Fruit fly (Drosophila melanogaster) whole organism, embryonic: ENCODE measurements around the gene OtopLc.

Source experiments
- ATbp ChIP-seq: fragments of 200-800 bp; sonication (Bioruptor generic); optimal IDR thresholded peaks from 2 replicates; lab custom pipeline; 2017; ENCODE audit warnings: missing biosample characterization, mild to moderate bottlenecking, missing genetic modification characterization, missing genetic modification reagents
- Abd-B ChIP-seq: fragments of 200-800 bp; sonication (Bioruptor generic); optimal IDR thresholded peaks from 2 replicates; lab custom pipeline; 2018; ENCODE audit warnings: missing biosample characterization, mild to moderate bottlenecking, missing genetic modification characterization, moderate library complexity
- Adf1 ChIP-seq: fragments of 200-800 bp; sonication (Bioruptor generic); IDR thresholded peaks from 2 replicates; pipeline ENCODE4 v1.3.6; 2022; ENCODE audit warnings: missing biosample characterization, missing genetic modification characterization
- CG10147 ChIP-seq: fragments of 200-800 bp; sonication (Bioruptor generic); optimal IDR thresholded peaks from 2 replicates; lab custom pipeline; 2019; ENCODE audit warnings: missing biosample characterization, mild to moderate bottlenecking, missing genetic modification characterization, moderate library complexity
- CG11398 ChIP-seq: fragments of 200-800 bp; sonication (Bioruptor generic); optimal IDR thresholded peaks from 2 replicates; lab custom pipeline; 2016; ENCODE audit warnings: missing biosample characterization, missing genetic modification characterization
- CG1233 ChIP-seq: fragments of 200-800 bp; sonication (Bioruptor generic); optimal IDR thresholded peaks from 4 replicates; lab custom pipeline; 2018; ENCODE audit warnings: missing biosample characterization, mild to moderate bottlenecking, missing genetic modification characterization
- CG14050 ChIP-seq: fragments of 200-800 bp; sonication (Bioruptor generic); IDR thresholded peaks from 3 replicates; pipeline ENCODE4 v1.3.6; 2022; ENCODE audit warnings: missing biosample characterization, missing genetic modification characterization
- CG14965 ChIP-seq: fragments of 200-800 bp; sonication (Bioruptor generic); optimal IDR thresholded peaks from 2 replicates; lab custom pipeline; 2016; ENCODE audit warnings: missing biosample characterization, missing genetic modification characterization, borderline replicate concordance
- CG15269 ChIP-seq: fragments of 200-800 bp; sonication (Bioruptor generic); optimal IDR thresholded peaks from 2 replicates; lab custom pipeline; 2018; ENCODE audit warnings: missing biosample characterization, mild to moderate bottlenecking, missing genetic modification characterization, moderate library complexity
- CG17829 ChIP-seq: fragments of 200-800 bp; optimal IDR thresholded peaks from 2 replicates; lab custom pipeline; 2019; ENCODE audit warnings: missing biosample characterization, mild to moderate bottlenecking, missing genetic modification characterization, moderate library complexity
- CG3065 ChIP-seq: fragments of 200-800 bp; sonication (Bioruptor generic); optimal IDR thresholded peaks from 2 replicates; lab custom pipeline; 2016; ENCODE audit warnings: missing biosample characterization, missing genetic modification characterization
- CG31224 ChIP-seq: fragments of 200-800 bp; sonication (Bioruptor generic); IDR thresholded peaks from 2 replicates; pipeline ENCODE4 v1.3.6; 2022; ENCODE audit warnings: missing biosample characterization, missing genetic modification characterization
- CG31365 ChIP-seq: fragments of 200-800 bp; sonication (Bioruptor generic); optimal IDR thresholded peaks from 2 replicates; lab custom pipeline; 2018; ENCODE audit warnings: missing biosample characterization, mild to moderate bottlenecking, missing genetic modification characterization
- CG4404 ChIP-seq: fragments of 200-800 bp; sonication (Bioruptor generic); IDR thresholded peaks from 2 replicates; pipeline ENCODE4 v1.3.6; 2022; ENCODE audit warnings: missing biosample characterization, missing genetic modification characterization
- CG6175 ChIP-seq: fragments of 200-800 bp; sonication (Bioruptor generic); IDR thresholded peaks from 3 replicates; pipeline ENCODE4 v1.3.6; 2022; ENCODE audit warnings: missing biosample characterization, missing genetic modification characterization
- CG6683 ChIP-seq: fragments of 200-800 bp; sonication (Bioruptor generic); optimal IDR thresholded peaks from 2 replicates; lab custom pipeline; 2017; ENCODE audit warnings: missing biosample characterization, mild to moderate bottlenecking, missing genetic modification characterization, missing genetic modification reagents
- CG6813 ChIP-seq: fragments of 200-800 bp; sonication (Bioruptor generic); optimal IDR thresholded peaks from 2 replicates; lab custom pipeline; 2017; ENCODE audit warnings: missing biosample characterization, missing genetic modification characterization, mild to moderate bottlenecking, moderate library complexity, missing genetic modification reagents
- CG8089 ChIP-seq: fragments of 200-800 bp; sonication (Bioruptor generic); optimal IDR thresholded peaks from 3 replicates; lab custom pipeline; 2016; ENCODE audit warnings: missing biosample characterization, missing genetic modification characterization
- CG8281 ChIP-seq: fragments of 200-800 bp; sonication (Bioruptor generic); optimal IDR thresholded peaks from 2 replicates; lab custom pipeline; 2018; ENCODE audit warnings: missing biosample characterization, mild to moderate bottlenecking, missing genetic modification characterization, moderate library complexity
- Dip3 ChIP-seq: fragments of 200-800 bp; sonication (Bioruptor generic); optimal IDR thresholded peaks from 3 replicates; lab custom pipeline; 2016; ENCODE audit warnings: missing biosample characterization, missing genetic modification characterization
- E2f2 ChIP-seq: fragments of 200-800 bp; sonication (Bioruptor generic); IDR thresholded peaks from 2 replicates; pipeline ENCODE4 v1.3.6; 2022; ENCODE audit warnings: missing biosample characterization, missing genetic modification characterization
- Hey ChIP-seq: fragments of 200-800 bp; sonication (Bioruptor generic); optimal IDR thresholded peaks from 3 replicates; lab custom pipeline; 2018; ENCODE audit warnings: missing biosample characterization, mild to moderate bottlenecking, missing genetic modification characterization
- Lpt ChIP-seq: fragments of >200 bp; optimal IDR thresholded peaks from 2 replicates; lab custom pipeline; 2018; ENCODE audit warnings: missing biosample characterization, missing genetic modification characterization
- Med ChIP-seq: fragments of 200-800 bp; sonication (Bioruptor generic); peaks from one replicate; lab custom pipeline; 2016; ENCODE audit warnings: missing biosample characterization, missing genetic modification characterization, mild to moderate bottlenecking, inconsistent platforms, moderate library complexity
- Myb ChIP-seq: fragments of 200-800 bp; sonication (Bioruptor generic); optimal IDR thresholded peaks from 2 replicates; lab custom pipeline; 2016; ENCODE audit warnings: missing biosample characterization, missing genetic modification characterization
- Neu2 ChIP-seq: fragments of 200-800 bp; sonication (Bioruptor generic); optimal IDR thresholded peaks from 3 replicates; lab custom pipeline; 2016; ENCODE audit warnings: missing biosample characterization, missing genetic modification characterization, borderline replicate concordance
- Poxn ChIP-seq: fragments of 200-800 bp; sonication (Bioruptor generic); IDR thresholded peaks from 2 replicates; pipeline ENCODE4 v1.3.6; 2022; ENCODE audit warnings: missing biosample characterization, missing genetic modification characterization
- Ssrp ChIP-seq: fragments of 200-800 bp; sonication (Bioruptor generic); optimal IDR thresholded peaks from 2 replicates; lab custom pipeline; 2018; ENCODE audit warnings: missing biosample characterization, mild to moderate bottlenecking, missing genetic modification characterization, moderate library complexity
- ase ChIP-seq: fragments of 200-800 bp; sonication (Bioruptor generic); IDR thresholded peaks from 3 replicates; pipeline ENCODE4 v1.3.6; 2022; ENCODE audit warnings: missing biosample characterization, missing genetic modification characterization
- btn ChIP-seq: fragments of 200-800 bp; sonication (Bioruptor generic); optimal IDR thresholded peaks from 2 replicates; lab custom pipeline; 2016; ENCODE audit warnings: missing biosample characterization, missing genetic modification characterization
- chinmo ChIP-seq: fragments of 200-800 bp; sonication (Bioruptor generic); IDR thresholded peaks from 4 replicates; pipeline ENCODE4 v1.3.6; 2022; ENCODE audit warnings: missing biosample characterization, missing genetic modification characterization; ENCODE audit not compliant: partially characterized antibody
- danr ChIP-seq: fragments of 200-800 bp; sonication (Bioruptor generic); IDR thresholded peaks from 2 replicates; pipeline ENCODE4 v1.3.6; 2022; ENCODE audit warnings: missing biosample characterization, missing genetic modification characterization
- ewg ChIP-seq: fragments of 200-800 bp; sonication (Bioruptor generic); optimal IDR thresholded peaks from 3 replicates; lab custom pipeline; 2017; ENCODE audit warnings: mild to moderate bottlenecking, missing biosample characterization, missing genetic modification reagents, missing genetic modification characterization
- grau ChIP-seq: fragments of 200-800 bp; optimal IDR thresholded peaks from 3 replicates; lab custom pipeline; 2019; ENCODE audit warnings: missing biosample characterization, mild to moderate bottlenecking, missing genetic modification characterization, moderate library complexity
- h ChIP-seq: fragments of >200 bp; optimal IDR thresholded peaks from 2 replicates; lab custom pipeline; 2017
- jing ChIP-seq: fragments of 200-800 bp; sonication (Bioruptor generic); optimal IDR thresholded peaks from 2 replicates; lab custom pipeline; 2018; ENCODE audit warnings: missing biosample characterization, mild to moderate bottlenecking, missing genetic modification characterization
- ken ChIP-seq: fragments of 200-800 bp; sonication (Bioruptor generic); IDR thresholded peaks from 3 replicates; pipeline ENCODE4 v1.3.6; 2022; ENCODE audit warnings: missing biosample characterization, missing genetic modification characterization
- lab ChIP-seq: fragments of 200-800 bp; sonication (Bioruptor generic); optimal IDR thresholded peaks from 3 replicates; lab custom pipeline; 2017; ENCODE audit warnings: missing biosample characterization, missing genetic modification characterization, mild to moderate bottlenecking, moderate library complexity, missing genetic modification reagents
- lov ChIP-seq, 2 experiments: fragments of 200-800 bp in 1 of 2; fragments of >200 bp in 1 of 2; sonication (Bioruptor generic) in 1 of 2; IDR thresholded peaks in 1 of 2; optimal IDR thresholded peaks in 1 of 2; 2 replicates in 1 of 2; 3 replicates in 1 of 2; pipeline versions ENCODE4 v1.3.6 to Lab custom; 2017 to 2022; ENCODE audit warnings: missing biosample characterization in 1 of 2, missing genetic modification characterization in 1 of 2
- nerfin-2 ChIP-seq: fragments of 200-800 bp; sonication (Bioruptor generic); IDR thresholded peaks from 2 replicates; pipeline ENCODE4 v1.3.6; 2022; ENCODE audit warnings: missing biosample characterization, missing genetic modification characterization; ENCODE audit not compliant: partially characterized antibody
- nom ChIP-seq: fragments of 200-800 bp; sonication (Bioruptor generic); optimal IDR thresholded peaks from 2 replicates; lab custom pipeline; 2017; ENCODE audit warnings: missing biosample characterization, missing genetic modification characterization, mild to moderate bottlenecking, moderate library complexity, missing genetic modification reagents
- org-1 ChIP-seq: fragments of 200-800 bp; sonication (Bioruptor generic); optimal IDR thresholded peaks from 2 replicates; lab custom pipeline; 2017; ENCODE audit warnings: missing biosample characterization, missing genetic modification characterization
- prd ChIP-seq, 3 experiments: fragments of >200 bp in 2 of 3; fragments of 200-800 bp in 1 of 3; sonication (Bioruptor generic) in 1 of 3; optimal IDR thresholded peaks in 2 of 3; IDR thresholded peaks in 1 of 3; 2 replicates in 2 of 3; 3 replicates in 1 of 3; pipeline versions ENCODE4 v1.3.6 to Lab custom; 2017 to 2022; ENCODE audit warnings: missing biosample characterization in 1 of 3, missing genetic modification characterization in 1 of 3
- psq ChIP-seq: fragments of 200-800 bp; sonication (Bioruptor generic); optimal IDR thresholded peaks from 2 replicates; lab custom pipeline; 2017; ENCODE audit warnings: missing biosample characterization, missing genetic modification characterization
- row ChIP-seq: fragments of 200-800 bp; sonication (Bioruptor generic); IDR thresholded peaks from 3 replicates; pipeline ENCODE4 v1.3.6; 2022; ENCODE audit warnings: missing biosample characterization, missing genetic modification characterization
- ssp ChIP-seq: fragments of 200-800 bp; sonication (Bioruptor generic); IDR thresholded peaks from 2 replicates; pipeline ENCODE4 v1.3.6; 2022; ENCODE audit warnings: missing biosample characterization, missing genetic modification characterization
- ttk ChIP-seq: fragments of 200-800 bp; sonication (Bioruptor generic); IDR thresholded peaks from 2 replicates; pipeline ENCODE4 v2.1.2; 2022; ENCODE audit warnings: missing biosample characterization, missing genetic modification characterization
- unpg ChIP-seq: fragments of 200-800 bp; sonication (Bioruptor generic); optimal IDR thresholded peaks from 3 replicates; lab custom pipeline; 2018; ENCODE audit warnings: missing biosample characterization, mild to moderate bottlenecking, missing genetic modification characterization, moderate library complexity

The OtopLc gene

dm6 chrX:5699824-5700498, 37.3 kb upstream of the OtopLc start (continued):
- no peak for TF ChIP-seq CG11398 (GFP tag; lab: Kevin White, UChicago)
- peak; percentile 60 for TF ChIP-seq CG17829
- peak; percentile 57 for TF ChIP-seq CG15269 (tag; lab: Kevin White, UChicago)
- TF ChIP-seq CG4404 (GFP tag; lab: Robert Waterston, UW) = no peak
- TF ChIP-seq lab (GFP tag; lab: Kevin White, UChicago) = peak; percentile 77
- TF ChIP-seq CG6683 (GFP tag; lab: Kevin White, UChicago) = peak; percentile 4
- TF ChIP-seq CG8089 (GFP tag; lab: Kevin White, UChicago) = no peak
- 0 out of 2 replicates have a peak, but pooled peaks have one; percentile 33 for TF ChIP-seq ssp (GFP tag; lab: Robert Waterston, UW)
- TF ChIP-seq CG8281 (tag; lab: Kevin White, UChicago) = peak; percentile 22
- TF ChIP-seq ewg = peak; percentile 52
- TF ChIP-seq danr (GFP tag; lab: Robert Waterston, UW) = 0 out of 2 replicates have a peak, but pooled peaks have one; percentile 32
- peak; percentile 50 for TF ChIP-seq CG10147 (GFP tag; lab: Kevin White, UChicago)
- peak; percentile 84 for TF ChIP-seq CG6175 (GFP tag; lab: Robert Waterston, UW)
- peak; percentile 67; the same call in 1 of the 3 replicates for TF ChIP-seq ken (GFP tag; lab: Robert Waterston, UW)
- no peak for TF ChIP-seq CG14965 (GFP tag; lab: Kevin White, UChicago)
- peak; percentile 53 for TF ChIP-seq org-1
- no peak for TF ChIP-seq Lpt (GFP tag; lab: Kevin White, UChicago)
- TF ChIP-seq row (GFP tag; lab: Robert Waterston, UW) = peak; percentile 83
- no peak for TF ChIP-seq lov (optimal IDR thresholded peaks at IDR 0.05; lab: Kevin White, UChicago)
- no peak for TF ChIP-seq lov (GFP tag; IDR thresholded peaks at IDR 0.05; lab: Robert Waterston, UW)
- TF ChIP-seq CG14050 (GFP tag; lab: Robert Waterston, UW) = peak; percentile 29; the same call in 1 of the 3 replicates
- peak; percentile 35; the same call in 1 of the 2 replicates for TF ChIP-seq E2f2 (GFP tag; lab: Robert Waterston, UW)
- TF ChIP-seq Ssrp (tag; lab: Kevin White, UChicago) = peak; percentile 67
- no peak for TF ChIP-seq nom (GFP tag; lab: Kevin White, UChicago)
- no peak for TF ChIP-seq ase (GFP tag; lab: Robert Waterston, UW)
- TF ChIP-seq grau (tag; lab: Kevin White, UChicago) = peak; percentile 69
- no peak for TF ChIP-seq Neu2 (GFP tag; lab: Kevin White, UChicago)
- peak; percentile 39 for TF ChIP-seq CG6813 (GFP tag; lab: Kevin White, UChicago)
- no peak for TF ChIP-seq prd (optimal IDR thresholded peaks at IDR 0.05; lab: Kevin White, UChicago)
- peak; percentile 71; the same call in 2 of the 3 replicates for TF ChIP-seq prd (GFP tag; IDR thresholded peaks at IDR 0.05; lab: Robert Waterston, UW)
- peak; percentile 80 for TF ChIP-seq unpg
- TF ChIP-seq h (lab: Kevin White, UChicago) = no peak
- TF ChIP-seq jing (GFP tag; lab: Kevin White, UChicago) = peak; percentile 48
- no peak for TF ChIP-seq CG3065
- TF ChIP-seq Hey (tag; lab: Kevin White, UChicago) = no peak
- peak; percentile 87 for TF ChIP-seq Med (GFP tag; lab: Kevin White, UChicago)
- peak; percentile 41; the same call in 1 of the 2 replicates for TF ChIP-seq ttk
- no peak for TF ChIP-seq Poxn (GFP tag; lab: Robert Waterston, UW)
- peak; percentile 4 for TF ChIP-seq Myb (GFP tag; lab: Kevin White, UChicago)
- TF ChIP-seq Adf1 (GFP tag; lab: Robert Waterston, UW) = no peak
- TF ChIP-seq CG31224 (GFP tag; lab: Robert Waterston, UW) = no peak
- no peak for TF ChIP-seq nerfin-2 (GFP tag; lab: Robert Waterston, UW)
- no peak for TF ChIP-seq chinmo (GFP tag; lab: Robert Waterston, UW)
- TF ChIP-seq CG1233 (GFP tag; lab: Kevin White, UChicago) = peak; percentile 24
- TF ChIP-seq CG31365 (tag; lab: Kevin White, UChicago) = no peak
- TF ChIP-seq Abd-B (GFP tag; lab: Kevin White, UChicago) = peak; percentile 62
- TF ChIP-seq ATbp (GFP tag; lab: Kevin White, UChicago) = peak; percentile 74
- TF ChIP-seq btn = no peak
- TF ChIP-seq Dip3 (GFP tag; lab: Kevin White, UChicago) = peak; percentile 12
- TF ChIP-seq psq (GFP tag; lab: Kevin White, UChicago) = peak; percentile 3
